Fruit fly (Drosophila melanogaster) whole organism, wandering third instar larva: ENCODE data around the gene CG3061.

Experiments
- Abd-B ChIP-seq: fragments of >200 bp; optimal IDR thresholded peaks from 2 replicates; lab custom pipeline; 2017; ENCODE audit warnings: missing biosample characterization, missing genetic modification characterization
- Hr78 ChIP-seq: fragments of >200 bp; optimal IDR thresholded peaks from 2 replicates; lab custom pipeline; 2017; ENCODE audit warnings: missing biosample characterization, missing genetic modification characterization
- Vsx2 ChIP-seq: fragments of 200-300, 225-300 bp; sonication (Bioruptor generic); optimal IDR thresholded peaks from 2 replicates; lab custom pipeline; 2018; ENCODE audit warnings: missing biosample characterization, missing genetic modification characterization; ENCODE audit not compliant: partially characterized antibody
- dl ChIP-seq, 2 experiments: fragments of 175-275, 200-275 bp in 1 of 2; fragments of 200-275 bp in 1 of 2; sonication (Bioruptor generic); optimal IDR thresholded peaks; lab custom pipeline; 2018; ENCODE audit warnings: mild to moderate bottlenecking in 2 of 2, missing biosample characterization in 2 of 2, missing genetic modification characterization in 2 of 2, moderate library complexity in 2 of 2; ENCODE audit not compliant: partially characterized antibody in 2 of 2, insufficient read depth in 1 of 2
- dmrt93B ChIP-seq: fragments of 200-800 bp; sonication (Bioruptor generic); optimal IDR thresholded peaks from 2 replicates; lab custom pipeline; 2018; ENCODE audit warnings: missing biosample characterization, mild to moderate bottlenecking, missing genetic modification characterization
- ey ChIP-seq: fragments of 200-800 bp; sonication (Bioruptor generic); optimal IDR thresholded peaks from 2 replicates; lab custom pipeline; 2016; ENCODE audit warnings: missing biosample characterization, missing genetic modification characterization
- fru ChIP-seq: fragments of 200-800 bp; sonication (Bioruptor generic); optimal IDR thresholded peaks from 3 replicates; lab custom pipeline; 2016; ENCODE audit warnings: missing biosample characterization, mild to moderate bottlenecking, missing genetic modification characterization
- lola ChIP-seq: fragments of >200 bp; optimal IDR thresholded peaks from 2 replicates; lab custom pipeline; 2017; ENCODE audit warnings: missing biosample characterization, missing genetic modification characterization
- pan ChIP-seq: fragments of >200 bp; optimal IDR thresholded peaks from 2 replicates; lab custom pipeline; 2017
- usp ChIP-seq: fragments of >200 bp; optimal IDR thresholded peaks from 2 replicates; lab custom pipeline; 2017; ENCODE audit warnings: missing biosample characterization, missing genetic modification characterization

DNA sequence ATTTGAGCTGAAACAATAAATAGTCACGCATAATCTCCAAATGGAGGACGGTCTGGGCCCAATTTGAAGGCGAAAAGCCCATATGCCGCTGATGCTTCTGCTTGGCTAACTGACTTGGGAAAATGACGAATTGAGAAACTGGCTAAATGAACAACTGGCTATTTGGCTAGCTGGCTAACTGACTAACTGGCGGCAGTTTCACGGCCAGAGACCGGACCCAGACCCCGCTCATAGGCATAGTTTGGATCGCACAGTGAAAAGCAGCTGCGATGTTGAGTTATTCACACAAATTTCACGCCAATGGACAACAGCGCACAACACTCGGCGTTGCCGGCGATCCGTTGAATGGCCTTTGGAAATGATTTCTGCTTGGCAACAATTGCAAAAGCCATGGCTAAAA, 33.6 kb upstream of the CG3061 start:
- TF ChIP-seq ey: no peak
- no peak for TF ChIP-seq dmrt93B
- TF ChIP-seq lola (GFP tag; lab: Kevin White, UChicago): no peak
- no peak for TF ChIP-seq Abd-B (GFP tag; lab: Kevin White, UChicago)
- no peak for TF ChIP-seq Hr78
- TF ChIP-seq dl (GFP tag; optimal IDR thresholded peaks at IDR 0.05; lab: Kevin White, UChicago; ENCODE audit: insufficient read depth in 1 of 2, partially characterized antibody in 2 of 2): no peak
- no peak for TF ChIP-seq Vsx2
- TF ChIP-seq pan (lab: Kevin White, UChicago): no peak
- no peak for TF ChIP-seq fru (GFP tag; lab: Kevin White, UChicago)
- no peak for TF ChIP-seq usp (GFP tag; lab: Kevin White, UChicago)
